Worm (Caenorhabditis elegans) whole organism, young adult: Measurements from ENCODE around the gene spon-1.

ENCODE experiments used
- C17E4.6 ChIP-seq: fragments of 200-800 bp; sonication (Bioruptor generic); IDR thresholded peaks from 2 replicates; pipeline ENCODE4 v1.3.6; 2022; ENCODE audit warnings: missing genetic modification reagents, missing genetic modification characterization, missing compliant biosample characterization
- F23B12.7 ChIP-seq: sonication (generic microtip); optimal IDR thresholded peaks from 2 replicates; lab custom pipeline; 2017; ENCODE audit warnings: missing genetic modification characterization, mild to moderate bottlenecking, missing compliant biosample characterization, antibody characterized with exemption, moderate library complexity; ENCODE audit not compliant: insufficient read depth
- F39B2.1 ChIP-seq: fragments of 200-800 bp; sonication (Bioruptor generic); IDR thresholded peaks from 2 replicates; pipeline ENCODE4 v1.3.6; 2022; ENCODE audit warnings: missing genetic modification reagents, missing genetic modification characterization, missing compliant biosample characterization
- F49E8.2 ChIP-seq: sonication (generic microtip); optimal IDR thresholded peaks from 3 replicates; lab custom pipeline; 2017; ENCODE audit warnings: missing genetic modification characterization, mild to moderate bottlenecking, missing compliant biosample characterization, antibody characterized with exemption, moderate library complexity; ENCODE audit not compliant: insufficient read depth
- K12H6.12 ChIP-seq: fragments of 200-800 bp; sonication (Bioruptor generic); optimal IDR thresholded peaks from 2 replicates; lab custom pipeline; 2018; ENCODE audit warnings: mild to moderate bottlenecking, missing genetic modification characterization, missing compliant biosample characterization
- T26A5.8 ChIP-seq: sonication (generic microtip); optimal IDR thresholded peaks from 2 replicates; lab custom pipeline; 2016; ENCODE audit warnings: missing genetic modification characterization, missing compliant biosample characterization
- Y67H2A.10 ChIP-seq: fragments of 200-800 bp; sonication (Bioruptor generic); conservative IDR thresholded peaks from 2 replicates; pipeline ENCODE4 v1.3.6; 2022; ENCODE audit warnings: missing genetic modification reagents, missing genetic modification characterization, missing compliant biosample characterization
- ZK185.1 ChIP-seq: sonication (generic microtip); optimal IDR thresholded peaks from 2 replicates; lab custom pipeline; 2016; ENCODE audit warnings: mild to moderate bottlenecking, missing genetic modification characterization, missing compliant biosample characterization; ENCODE audit not compliant: poor library complexity, severe bottlenecking
- akir-1 ChIP-seq: fragments of 200-800 bp; sonication (Bioruptor generic); optimal IDR thresholded peaks from 2 replicates; lab custom pipeline; 2018; ENCODE audit warnings: mild to moderate bottlenecking, missing genetic modification characterization, moderate library complexity, missing compliant biosample characterization
- aptf-2 ChIP-seq: fragments of 200-800 bp; sonication (Bioruptor generic); conservative IDR thresholded peaks from 2 replicates; pipeline ENCODE4 v1.3.6; 2022; ENCODE audit warnings: missing genetic modification reagents, missing genetic modification characterization, missing compliant biosample characterization
- atf-7 ChIP-seq: sonication (generic microtip); optimal IDR thresholded peaks from 2 replicates; lab custom pipeline; 2017; ENCODE audit warnings: mild to moderate bottlenecking, missing genetic modification characterization, missing compliant biosample characterization
- athp-1 ChIP-seq: sonication (generic microtip); optimal IDR thresholded peaks from 2 replicates; lab custom pipeline; 2017; ENCODE audit warnings: mild to moderate bottlenecking, missing genetic modification characterization, missing compliant biosample characterization
- attf-3 ChIP-seq: fragments of 200-800 bp; sonication (Bioruptor generic); conservative IDR thresholded peaks from 2 replicates; pipeline ENCODE4 v1.3.6; 2022; ENCODE audit warnings: missing genetic modification reagents, missing genetic modification characterization, missing compliant biosample characterization
- attf-5 ChIP-seq: fragments of 200-800 bp; sonication (Bioruptor generic); optimal IDR thresholded peaks from 2 replicates; lab custom pipeline; 2018; ENCODE audit warnings: mild to moderate bottlenecking, missing genetic modification characterization, missing compliant biosample characterization
- attf-6 ChIP-seq: fragments of 200-800 bp; sonication (Bioruptor generic); IDR thresholded peaks from 2 replicates; pipeline ENCODE4 v1.3.6; 2022; ENCODE audit warnings: missing genetic modification reagents, missing genetic modification characterization, missing compliant biosample characterization
- bed-1 ChIP-seq: fragments of 200-800 bp; sonication (Bioruptor generic); IDR thresholded peaks from 2 replicates; pipeline ENCODE4 v1.3.6; 2022; ENCODE audit warnings: missing genetic modification reagents, missing genetic modification characterization, missing compliant biosample characterization
- ccch-3 ChIP-seq: fragments of 200-800 bp; sonication (Bioruptor generic); optimal IDR thresholded peaks from 2 replicates; lab custom pipeline; 2018; ENCODE audit warnings: mild to moderate bottlenecking, missing genetic modification characterization, missing compliant biosample characterization
- ceh-27 ChIP-seq: fragments of 200-800 bp; sonication (Bioruptor generic); optimal IDR thresholded peaks from 2 replicates; lab custom pipeline; 2018; ENCODE audit warnings: mild to moderate bottlenecking, missing genetic modification characterization, moderate library complexity, missing compliant biosample characterization
- ceh-91 ChIP-seq: fragments of 200-800 bp; sonication (Bioruptor generic); IDR thresholded peaks from 2 replicates; pipeline ENCODE4 v1.3.6; 2022; ENCODE audit warnings: missing genetic modification reagents, missing genetic modification characterization, missing compliant biosample characterization
- dox-1 ChIP-seq: fragments of 200-800 bp; sonication (Bioruptor generic); IDR thresholded peaks from 2 replicates; pipeline ENCODE4 v1.3.6; 2022; ENCODE audit warnings: missing genetic modification reagents, missing genetic modification characterization, missing compliant biosample characterization
- egl-44 ChIP-seq: fragments of 200-800 bp; sonication (Bioruptor generic); IDR thresholded peaks from 2 replicates; pipeline ENCODE4 v1.3.6; 2022; ENCODE audit warnings: missing genetic modification reagents, missing genetic modification characterization, missing compliant biosample characterization
- ekl-4 ChIP-seq: fragments of 200-800 bp; sonication (Bioruptor generic); IDR thresholded peaks from 2 replicates; pipeline ENCODE4 v1.3.6; 2022; ENCODE audit warnings: missing genetic modification reagents, missing genetic modification characterization, missing compliant biosample characterization
- ets-4 ChIP-seq: fragments of 200-800 bp; sonication (Bioruptor generic); optimal IDR thresholded peaks from 2 replicates; lab custom pipeline; 2018; ENCODE audit warnings: mild to moderate bottlenecking, missing genetic modification characterization, missing compliant biosample characterization
- hlh-12 ChIP-seq: sonication (generic microtip); optimal IDR thresholded peaks from 2 replicates; lab custom pipeline; 2016; ENCODE audit warnings: missing genetic modification characterization, missing compliant biosample characterization
- hlh-26 ChIP-seq: fragments of 200-800 bp; sonication (Bioruptor generic); conservative IDR thresholded peaks from 2 replicates; pipeline ENCODE4 v1.3.6; 2022; ENCODE audit warnings: missing genetic modification reagents, missing genetic modification characterization, missing compliant biosample characterization
- hmg-1.2 ChIP-seq: fragments of 200-800 bp; sonication (Bioruptor generic); IDR thresholded peaks from 2 replicates; pipeline ENCODE4 v1.3.6; 2022; ENCODE audit warnings: missing genetic modification reagents, missing genetic modification characterization, missing compliant biosample characterization
- hmg-20 ChIP-seq: fragments of 200-800 bp; sonication (Bioruptor generic); IDR thresholded peaks from 2 replicates; pipeline ENCODE4 v1.3.6; 2022; ENCODE audit warnings: missing genetic modification reagents, missing genetic modification characterization, missing compliant biosample characterization
- let-607 ChIP-seq, 2 experiments: fragments of 200-800 bp in 1 of 2; sonication (Bioruptor generic) in 1 of 2; sonication (generic microtip) in 1 of 2; optimal IDR thresholded peaks; 2 replicates each; lab custom pipeline; 2016 to 2018; ENCODE audit warnings: mild to moderate bottlenecking in 2 of 2, missing compliant biosample characterization in 2 of 2, missing genetic modification characterization in 2 of 2, moderate library complexity in 2 of 2, missing genotype in 1 of 2
- lin-26 ChIP-seq: fragments of 200-800 bp; sonication (Bioruptor generic); IDR thresholded peaks from 2 replicates; pipeline ENCODE4 v1.3.6; 2022; ENCODE audit warnings: missing genetic modification reagents, missing genetic modification characterization, missing compliant biosample characterization
- lin-40 ChIP-seq: sonication (generic microtip); optimal IDR thresholded peaks from 2 replicates; lab custom pipeline; 2016; ENCODE audit warnings: missing genetic modification characterization, mild to moderate bottlenecking, missing compliant biosample characterization, missing genotype, missing genetic modification reagents
- lsl-1 ChIP-seq: fragments of 200-800 bp; sonication (Bioruptor generic); optimal IDR thresholded peaks from 2 replicates; lab custom pipeline; 2018; ENCODE audit warnings: mild to moderate bottlenecking, missing genetic modification characterization, moderate library complexity, missing compliant biosample characterization
- mes-4 ChIP-seq: sonication (generic microtip); optimal IDR thresholded peaks from 2 replicates; lab custom pipeline; 2016; ENCODE audit warnings: missing genotype, missing genetic modification characterization, missing compliant biosample characterization
- mxl-1 ChIP-seq: sonication (generic microtip); optimal IDR thresholded peaks from 2 replicates; lab custom pipeline; 2016; ENCODE audit warnings: missing genetic modification characterization, missing compliant biosample characterization
- nhr-120 ChIP-seq: fragments of 200-800 bp; sonication (Bioruptor generic); IDR thresholded peaks from 2 replicates; pipeline ENCODE4 v1.3.6; 2022; ENCODE audit warnings: missing genetic modification characterization, missing compliant biosample characterization
- nhr-179 ChIP-seq: sonication (generic microtip); optimal IDR thresholded peaks from 2 replicates; lab custom pipeline; 2016; ENCODE audit warnings: mild to moderate bottlenecking, missing genetic modification characterization, missing compliant biosample characterization
- nhr-27 ChIP-seq: fragments of 200-800 bp; sonication (Bioruptor generic); optimal IDR thresholded peaks from 2 replicates; lab custom pipeline; 2018; ENCODE audit warnings: mild to moderate bottlenecking, missing genetic modification characterization, moderate library complexity, missing compliant biosample characterization
- nhr-80 ChIP-seq: sonication (generic microtip); optimal IDR thresholded peaks from 2 replicates; lab custom pipeline; 2016; ENCODE audit warnings: missing genetic modification characterization, missing compliant biosample characterization
- rec-8 ChIP-seq, 2 experiments: sonication (generic microtip); optimal IDR thresholded peaks; 2 replicates each; lab custom pipeline; 2016; ENCODE audit warnings: mild to moderate bottlenecking in 2 of 2, missing genetic modification characterization in 2 of 2, missing genetic modification reagents in 2 of 2, missing genotype in 2 of 2, missing biosample characterization in 1 of 2, missing compliant biosample characterization in 1 of 2, moderate library complexity in 1 of 2
- repo-1 ChIP-seq: sonication (generic microtip); optimal IDR thresholded peaks from 2 replicates; lab custom pipeline; 2017; ENCODE audit warnings: mild to moderate bottlenecking, missing genetic modification characterization, missing compliant biosample characterization
- sea-2 ChIP-seq: fragments of 200-800 bp; sonication (Bioruptor generic); IDR thresholded peaks from 2 replicates; pipeline ENCODE4 v1.3.6; 2022; ENCODE audit warnings: missing genetic modification characterization, missing compliant biosample characterization
- tbp1 ChIP-seq: fragments of 200-800 bp; sonication (Bioruptor generic); optimal IDR thresholded peaks from 2 replicates; lab custom pipeline; 2018; ENCODE audit warnings: mild to moderate bottlenecking, missing genetic modification characterization, missing compliant biosample characterization
- tbx-9 ChIP-seq: sonication (generic microtip); optimal IDR thresholded peaks from 2 replicates; lab custom pipeline; 2016; ENCODE audit warnings: borderline replicate concordance, missing genetic modification characterization, inconsistent platforms, missing compliant biosample characterization
- tlf-1 ChIP-seq: fragments of 200-800 bp; sonication (Bioruptor generic); optimal IDR thresholded peaks from 2 replicates; lab custom pipeline; 2018; ENCODE audit warnings: mild to moderate bottlenecking, missing genetic modification characterization, missing compliant biosample characterization
- xnd-1 ChIP-seq: sonication (generic microtip); optimal IDR thresholded peaks from 2 replicates; lab custom pipeline; 2016; ENCODE audit warnings: missing genotype, missing genetic modification reagents, missing genetic modification characterization, missing compliant biosample characterization
- ztf-18 ChIP-seq: sonication (generic microtip); optimal IDR thresholded peaks from 2 replicates; lab custom pipeline; 2016; ENCODE audit warnings: missing genotype, mild to moderate bottlenecking, missing genetic modification characterization, missing compliant biosample characterization
- ztf-26 ChIP-seq: sonication (generic microtip); optimal IDR thresholded peaks from 2 replicates; lab custom pipeline; 2017; ENCODE audit warnings: missing genetic modification characterization, missing compliant biosample characterization
- ztf-28 ChIP-seq: fragments of 200-800 bp; sonication (Bioruptor generic); IDR thresholded peaks from 2 replicates; pipeline ENCODE4 v1.3.6; 2022; ENCODE audit warnings: missing genetic modification reagents, missing genetic modification characterization, missing compliant biosample characterization

spon-1 gene

ce11 chrII:7122661-7123418 lies 6.5 kb downstream of the spon-1 start, which contains the start of gene F10E7.11 (continued):
- TF ChIP-seq akir-1 (GFP tag; lab: Kevin White, UChicago) (no peak), mxl-1 (tag; lab: Kevin White, UChicago) (no peak), ztf-28 (no peak), nhr-80 (tag; lab: Kevin White, UChicago) (no peak), nhr-27 (tag; lab: Kevin White, UChicago) (no peak), bed-1 (GFP tag; lab: Robert Waterston, UW) (no peak), lin-26 (GFP tag; lab: Robert Waterston, UW) (peak; percentile 26; the same call in 1 of the 2 replicates), sea-2 (GFP tag; lab: Robert Waterston, UW) (no peak), hmg-20 (GFP tag; lab: Robert Waterston, UW) (no peak), athp-1 (tag; lab: Kevin White, UChicago) (no peak), F23B12.7 (tag; lab: Kevin White, UChicago) (no peak), nhr-120 (GFP tag; lab: Robert Waterston, UW) (no peak), tbp1 (GFP tag; lab: Kevin White, UChicago) (no peak), nhr-179 (tag; lab: Kevin White, UChicago) (no peak), F39B2.1 (GFP tag; lab: Robert Waterston, UW) (no peak), xnd-1 (peak; percentile 4), ceh-91 (GFP tag; lab: Robert Waterston, UW) (no peak; the same call in 1 of the 2 replicates), ccch-3 (GFP tag; lab: Kevin White, UChicago) (no peak), rec-8 (tag; optimal IDR thresholded peaks at IDR 0.05; lab: Kevin White, UChicago) (no peak), ceh-27 (GFP tag; lab: Kevin White, UChicago) (no peak), repo-1 (tag; lab: Kevin White, UChicago) (no peak), attf-5 (GFP tag; lab: Kevin White, UChicago) (peak; percentile 21), hlh-12 (no peak), lsl-1 (GFP tag; lab: Kevin White, UChicago) (no peak), attf-6 (no peak), ztf-18 (tag; lab: Kevin White, UChicago) (peak; percentile 52), hmg-1.2 (GFP tag; lab: Robert Waterston, UW) (peak; percentile 7; the same call in 1 of the 2 replicates), ZK185.1 (tag; lab: Kevin White, UChicago) (no peak), atf-7 (tag; lab: Kevin White, UChicago) (no peak), tlf-1 (GFP tag; lab: Kevin White, UChicago) (no peak), tbx-9 (tag; lab: Kevin White, UChicago) (no peak), Y67H2A.10 (GFP tag; lab: Robert Waterston, UW) (no peak), mes-4 (tag; lab: Kevin White, UChicago) (no peak), let-607 (tag; optimal IDR thresholded peaks at IDR 0.05; lab: Kevin White, UChicago) (no peak), ekl-4 (no peak; the same call in 1 of the 2 replicates), F49E8.2 (tag; lab: Kevin White, UChicago) (no peak), egl-44 (GFP tag; lab: Robert Waterston, UW) (no peak), attf-3 (GFP tag; lab: Robert Waterston, UW) (0 out of 2 replicates have a peak, but pooled peaks have one; percentile 39), hlh-26 (GFP tag; lab: Robert Waterston, UW) (no peak), lin-40 (tag; lab: Kevin White, UChicago) (no peak), C17E4.6 (GFP tag; lab: Robert Waterston, UW) (no peak), ztf-26 (tag; lab: Kevin White, UChicago) (no peak), dox-1 (GFP tag; lab: Robert Waterston, UW) (no peak; the same call in 1 of the 2 replicates), aptf-2 (GFP tag; lab: Robert Waterston, UW) (0 out of 2 replicates have a peak, but pooled peaks have one; percentile 40), ets-4 (GFP tag; lab: Kevin White, UChicago) (no peak), K12H6.12 (no peak), T26A5.8 (tag; lab: Kevin White, UChicago) (no peak)
